Fruit fly (Drosophila melanogaster) whole organism, wandering third instar larva: Measurements from ENCODE around the gene santa-maria.

Source experiments
- Abd-B ChIP-seq: fragments of >200 bp; optimal IDR thresholded peaks from 2 replicates; lab custom pipeline; 2017; ENCODE audit warnings: missing biosample characterization, missing genetic modification characterization
- CG32264 ChIP-seq: fragments of 200-800 bp; sonication (Bioruptor generic); optimal IDR thresholded peaks from 2 replicates; lab custom pipeline; 2016; ENCODE audit warnings: missing biosample characterization, missing genetic modification characterization
- CG9705 ChIP-seq: fragments of 200-800 bp; sonication (Bioruptor generic); optimal IDR thresholded peaks from 2 replicates; lab custom pipeline; 2018; ENCODE audit warnings: missing biosample characterization, mild to moderate bottlenecking, missing genetic modification characterization
- CrebA ChIP-seq: fragments of 200-800 bp; sonication (Bioruptor generic); optimal IDR thresholded peaks from 2 replicates; lab custom pipeline; 2016; ENCODE audit warnings: missing biosample characterization, mild to moderate bottlenecking, missing genetic modification characterization, borderline replicate concordance
- Dfd ChIP-seq: fragments of >200 bp; optimal IDR thresholded peaks from 2 replicates; lab custom pipeline; 2017; ENCODE audit warnings: missing biosample characterization, missing genetic modification characterization
- Dif ChIP-seq: fragments of 200-275, 200-300 bp; sonication (Bioruptor generic); optimal IDR thresholded peaks from 2 replicates; lab custom pipeline; 2018; ENCODE audit warnings: missing biosample characterization, missing genetic modification characterization; ENCODE audit not compliant: partially characterized antibody
- GATAd ChIP-seq: sonication (Bioruptor generic); optimal IDR thresholded peaks from 2 replicates; lab custom pipeline; 2016; ENCODE audit warnings: missing biosample characterization, missing genetic modification characterization
- HLH106 ChIP-seq: fragments of 200-800 bp; optimal IDR thresholded peaks from 3 replicates; lab custom pipeline; 2019; ENCODE audit warnings: missing biosample characterization, mild to moderate bottlenecking, missing genetic modification characterization, moderate library complexity
- Hnf4 ChIP-seq: fragments of 200-800 bp; sonication (Bioruptor generic); optimal IDR thresholded peaks from 2 replicates; lab custom pipeline; 2016; ENCODE audit warnings: missing biosample characterization, mild to moderate bottlenecking, missing genetic modification characterization
- Hr78 ChIP-seq: fragments of >200 bp; optimal IDR thresholded peaks from 2 replicates; lab custom pipeline; 2017; ENCODE audit warnings: missing biosample characterization, missing genetic modification characterization
- Hr83 ChIP-seq: fragments of 200-300 bp; sonication (Bioruptor generic); optimal IDR thresholded peaks from 2 replicates; lab custom pipeline; 2016; ENCODE audit warnings: missing biosample characterization, mild to moderate bottlenecking, missing genetic modification characterization, moderate library complexity; ENCODE audit not compliant: poor library complexity, severe bottlenecking
- Jra ChIP-seq: sonication (Bioruptor generic); optimal IDR thresholded peaks from 2 replicates; lab custom pipeline; 2016; ENCODE audit warnings: missing biosample characterization, missing genetic modification characterization
- Mio ChIP-seq: sonication (Bioruptor generic); optimal IDR thresholded peaks from 2 replicates; lab custom pipeline; 2016; ENCODE audit warnings: missing biosample characterization, missing genetic modification characterization
- Myc ChIP-seq: fragments of >200 bp; optimal IDR thresholded peaks from 2 replicates; lab custom pipeline; 2017
- N ChIP-seq: fragments of >200 bp; optimal IDR thresholded peaks from 2 replicates; lab custom pipeline; 2018; ENCODE audit warnings: missing biosample characterization, missing external identifiers, missing genetic modification characterization
- OdsH ChIP-seq: fragments of 200-800 bp; sonication (Bioruptor generic); optimal IDR thresholded peaks from 2 replicates; lab custom pipeline; 2016; ENCODE audit warnings: missing biosample characterization, mild to moderate bottlenecking, missing genetic modification characterization
- Rel ChIP-seq, 2 experiments: fragments of 200-800 bp; sonication (Bioruptor generic) in 1 of 2; optimal IDR thresholded peaks; 2 replicates in 1 of 2; 3 replicates in 1 of 2; lab custom pipeline; 2016 to 2019; ENCODE audit warnings: mild to moderate bottlenecking in 2 of 2, missing biosample characterization in 2 of 2, missing genetic modification characterization in 2 of 2, moderate library complexity in 1 of 2
- Sp1 ChIP-seq: fragments of 200-800 bp; sonication (Bioruptor generic); optimal IDR thresholded peaks from 3 replicates; lab custom pipeline; 2019; ENCODE audit warnings: missing biosample characterization, mild to moderate bottlenecking, missing genetic modification characterization, moderate library complexity
- Vsx2 ChIP-seq: fragments of 200-300, 225-300 bp; sonication (Bioruptor generic); optimal IDR thresholded peaks from 2 replicates; lab custom pipeline; 2018; ENCODE audit warnings: missing biosample characterization, missing genetic modification characterization; ENCODE audit not compliant: partially characterized antibody
- br ChIP-seq: fragments of 200-800 bp; sonication (Bioruptor generic); optimal IDR thresholded peaks from 2 replicates; lab custom pipeline; 2016; ENCODE audit warnings: missing biosample characterization, missing genetic modification characterization
- brk ChIP-seq: fragments of 200-800 bp; sonication (Bioruptor generic); optimal IDR thresholded peaks from 2 replicates; lab custom pipeline; 2016; ENCODE audit warnings: missing biosample characterization, mild to moderate bottlenecking, missing genetic modification characterization
- dl ChIP-seq, 2 experiments: fragments of 175-275, 200-275 bp in 1 of 2; fragments of 200-275 bp in 1 of 2; sonication (Bioruptor generic); optimal IDR thresholded peaks; lab custom pipeline; 2018; ENCODE audit warnings: mild to moderate bottlenecking in 2 of 2, missing biosample characterization in 2 of 2, missing genetic modification characterization in 2 of 2, moderate library complexity in 2 of 2; ENCODE audit not compliant: partially characterized antibody in 2 of 2, insufficient read depth in 1 of 2
- dmrt93B ChIP-seq: fragments of 200-800 bp; sonication (Bioruptor generic); optimal IDR thresholded peaks from 2 replicates; lab custom pipeline; 2018; ENCODE audit warnings: missing biosample characterization, mild to moderate bottlenecking, missing genetic modification characterization
- dsf ChIP-seq: sonication (Bioruptor generic); optimal IDR thresholded peaks from 2 replicates; lab custom pipeline; 2016; ENCODE audit warnings: missing biosample characterization, missing genetic modification characterization, borderline replicate concordance
- ey ChIP-seq: fragments of 200-800 bp; sonication (Bioruptor generic); optimal IDR thresholded peaks from 2 replicates; lab custom pipeline; 2016; ENCODE audit warnings: missing biosample characterization, missing genetic modification characterization
- foxo ChIP-seq, 2 experiments: fragments of 200-800 bp; sonication (Bioruptor generic); optimal IDR thresholded peaks; 2 replicates in 1 of 2; 3 replicates in 1 of 2; lab custom pipeline; 2016 to 2017; ENCODE audit warnings: missing biosample characterization in 2 of 2, missing genetic modification characterization in 2 of 2
- fru ChIP-seq: fragments of 200-800 bp; sonication (Bioruptor generic); optimal IDR thresholded peaks from 3 replicates; lab custom pipeline; 2016; ENCODE audit warnings: missing biosample characterization, mild to moderate bottlenecking, missing genetic modification characterization
- h ChIP-seq: fragments of 200-800 bp; sonication (Bioruptor generic); optimal IDR thresholded peaks from 3 replicates; lab custom pipeline; 2016; ENCODE audit warnings: missing biosample characterization, mild to moderate bottlenecking, missing genetic modification characterization
- jim ChIP-seq: fragments of 175-275, 200-325 bp; sonication (Bioruptor generic); optimal IDR thresholded peaks from 2 replicates; lab custom pipeline; 2016; ENCODE audit warnings: missing biosample characterization, mild to moderate bottlenecking, missing genetic modification characterization
- lola ChIP-seq: fragments of >200 bp; optimal IDR thresholded peaks from 2 replicates; lab custom pipeline; 2017; ENCODE audit warnings: missing biosample characterization, missing genetic modification characterization
- pan ChIP-seq: fragments of >200 bp; optimal IDR thresholded peaks from 2 replicates; lab custom pipeline; 2017
- psq ChIP-seq: fragments of 200-800 bp; sonication (Bioruptor generic); optimal IDR thresholded peaks from 3 replicates; lab custom pipeline; 2017; ENCODE audit warnings: missing biosample characterization, mild to moderate bottlenecking, missing genetic modification characterization, moderate library complexity
- rgr ChIP-seq: fragments of 200-800 bp; sonication (Bioruptor generic); optimal IDR thresholded peaks from 3 replicates; lab custom pipeline; 2016; ENCODE audit warnings: missing biosample characterization, mild to moderate bottlenecking, missing genetic modification characterization
- sage ChIP-seq: fragments of 200-800 bp; sonication (Bioruptor generic); optimal IDR thresholded peaks from 2 replicates; lab custom pipeline; 2016; ENCODE audit warnings: missing biosample characterization, mild to moderate bottlenecking, missing genetic modification characterization
- sv ChIP-seq: fragments of 200-800 bp; sonication (Bioruptor generic); optimal IDR thresholded peaks from 3 replicates; lab custom pipeline; 2016; ENCODE audit warnings: missing biosample characterization, missing genetic modification characterization
- tai ChIP-seq: sonication (Bioruptor generic); optimal IDR thresholded peaks from 2 replicates; lab custom pipeline; 2016; ENCODE audit warnings: missing biosample characterization, missing genetic modification characterization
- usp ChIP-seq: fragments of >200 bp; optimal IDR thresholded peaks from 2 replicates; lab custom pipeline; 2017; ENCODE audit warnings: missing biosample characterization, missing genetic modification characterization
- woc ChIP-seq: sonication (Bioruptor generic); optimal IDR thresholded peaks from 2 replicates; lab custom pipeline; 2016; ENCODE audit warnings: missing biosample characterization, mild to moderate bottlenecking, missing genetic modification characterization

Gene santa-maria

dm6 chr2L:7424282-7424905 lies 26.6 kb downstream of the santa-maria start:
- TF ChIP-seq Vsx2 (GFP tag; lab: Kevin White, UChicago) (no peak), h (GFP tag; lab: Kevin White, UChicago) (peak; percentile 49), br (GFP tag; lab: Kevin White, UChicago) (no peak), rgr (GFP tag; lab: Kevin White, UChicago) (peak; percentile 25), fru (peak; percentile 5), Hr83 (GFP tag; lab: Kevin White, UChicago) (peak; percentile 29), Hnf4 (GFP tag; lab: Kevin White, UChicago) (peak; percentile 46), Rel (GFP tag; optimal IDR thresholded peaks at IDR 0.05; lab: Kevin White, UChicago) (no peak), Rel (tag; optimal IDR thresholded peaks at IDR 0.05; lab: Kevin White, UChicago) (peak; percentile 75), HLH106 (tag; lab: Kevin White, UChicago) (peak; percentile 4), Myc (peak; percentile 23), N (GFP tag; lab: Kevin White, UChicago) (peak; percentile 60), foxo (GFP tag; optimal IDR thresholded peaks at IDR 0.05; lab: Kevin White, UChicago) (peak; percentile 21 to 64), Dfd (no peak), sage (peak; percentile 58), tai (GFP tag; lab: Kevin White, UChicago) (peak; percentile 51), CG32264 (peak; percentile 8), psq (GFP tag; lab: Kevin White, UChicago) (no peak), ey (GFP tag; lab: Kevin White, UChicago) (peak; percentile 31)

dm6 chr2L:7423333-7423895 lies 27.6 kb downstream of the santa-maria start:
- TF ChIP-seq Hr83 (GFP tag; lab: Kevin White, UChicago) = peak; percentile 85
- peak; percentile 77 for TF ChIP-seq rgr (GFP tag; lab: Kevin White, UChicago)
- peak; percentile 92 for TF ChIP-seq brk (GFP tag; lab: Kevin White, UChicago)
- TF ChIP-seq fru = peak; percentile 77
- TF ChIP-seq CG9705 (GFP tag; lab: Kevin White, UChicago) = peak; percentile 76
- no peak for TF ChIP-seq lola (GFP tag; lab: Kevin White, UChicago)
- TF ChIP-seq usp (GFP tag; lab: Kevin White, UChicago) = no peak
- peak; percentile 42 for TF ChIP-seq dmrt93B (GFP tag; lab: Kevin White, UChicago)
- TF ChIP-seq foxo (GFP tag; optimal IDR thresholded peaks at IDR 0.05; lab: Kevin White, UChicago) = peak in 1 of 2 experiments; percentile 88
- no peak for TF ChIP-seq Mio
- TF ChIP-seq Sp1 (GFP tag; lab: Kevin White, UChicago) = peak; percentile 81
- TF ChIP-seq Hnf4 (GFP tag; lab: Kevin White, UChicago) = peak; percentile 79
- peak; percentile 89 for TF ChIP-seq HLH106 (tag; lab: Kevin White, UChicago)
- peak; percentile 33 for TF ChIP-seq Myc
- TF ChIP-seq Abd-B (GFP tag; lab: Kevin White, UChicago) = no peak
- no peak for TF ChIP-seq Vsx2 (GFP tag; lab: Kevin White, UChicago)
- TF ChIP-seq ey (GFP tag; lab: Kevin White, UChicago) = peak; percentile 77
- TF ChIP-seq Rel (GFP tag; optimal IDR thresholded peaks at IDR 0.05; lab: Kevin White, UChicago) = no peak
- TF ChIP-seq Rel (tag; optimal IDR thresholded peaks at IDR 0.05; lab: Kevin White, UChicago) = peak; percentile 77
- peak; percentile 64 for TF ChIP-seq CrebA (GFP tag; lab: Kevin White, UChicago)
- no peak for TF ChIP-seq N (GFP tag; lab: Kevin White, UChicago)
- TF ChIP-seq h (GFP tag; lab: Kevin White, UChicago) = peak; percentile 89
- peak in 1 of 2 experiments; percentile 67 for TF ChIP-seq dl (GFP tag; optimal IDR thresholded peaks at IDR 0.05; lab: Kevin White, UChicago; ENCODE audit: insufficient read depth in 1 of 2, partially characterized antibody in 2 of 2)
- peak; percentile 77 for TF ChIP-seq Jra (GFP tag; lab: Kevin White, UChicago)
- peak; percentile 86 for TF ChIP-seq br (GFP tag; lab: Kevin White, UChicago)
- TF ChIP-seq psq (GFP tag; lab: Kevin White, UChicago) = peak; percentile 65
- no peak for TF ChIP-seq CG32264
- TF ChIP-seq woc (GFP tag; lab: Kevin White, UChicago) = peak; percentile 93
- peak; percentile 65 for TF ChIP-seq tai (GFP tag; lab: Kevin White, UChicago)
- TF ChIP-seq pan = no peak
- peak; percentile 83 for TF ChIP-seq OdsH (GFP tag; lab: Kevin White, UChicago)
- TF ChIP-seq Hr78 (GFP tag; lab: Kevin White, UChicago) = no peak
- TF ChIP-seq GATAd (GFP tag; lab: Kevin White, UChicago) = no peak
- TF ChIP-seq sage = peak; percentile 60
- peak; percentile 76 for TF ChIP-seq Dif
- no peak for TF ChIP-seq dsf (GFP tag; lab: Kevin White, UChicago)
- TF ChIP-seq Dfd = peak; percentile 49
- peak; percentile 92 for TF ChIP-seq jim (GFP tag; lab: Kevin White, UChicago)
- no peak for TF ChIP-seq sv
